Worm (Caenorhabditis elegans) whole organism, L2 larva: ENCODE measurements around the gene clec-258.

Experiments used
- Y55F3AM.14 ChIP-seq: fragments of 200-800 bp; sonication (Bioruptor generic); optimal IDR thresholded peaks from 2 replicates; lab custom pipeline; 2018; ENCODE audit warnings: mild to moderate bottlenecking, missing genetic modification characterization, missing compliant biosample characterization
- ZK546.5 ChIP-seq: sonication (generic microtip); optimal IDR thresholded peaks from 2 replicates; lab custom pipeline; 2017; ENCODE audit warnings: missing biosample characterization, missing genetic modification characterization
- alr-1 ChIP-seq: fragments of 150-350 bp; optimal IDR thresholded peaks from 2 replicates; lab custom pipeline; 2014; ENCODE audit warnings: missing biosample characterization, missing genetic modification characterization
- aly-2 ChIP-seq: fragments of 150-350 bp; optimal IDR thresholded peaks from 2 replicates; lab custom pipeline; 2014; ENCODE audit warnings: missing biosample characterization, missing genetic modification characterization
- blmp-1 ChIP-seq: sonication (generic microtip); optimal IDR thresholded peaks from 2 replicates; lab custom pipeline; 2017; ENCODE audit warnings: missing genetic modification characterization, mild to moderate bottlenecking, missing compliant biosample characterization, antibody characterized with exemption, moderate library complexity; ENCODE audit not compliant: insufficient read depth
- ceh-16 ChIP-seq: fragments of 150-350 bp; optimal IDR thresholded peaks from 2 replicates; lab custom pipeline; 2014; ENCODE audit warnings: missing biosample characterization, missing genetic modification characterization
- ceh-82 ChIP-seq: fragments of 150-350 bp; optimal IDR thresholded peaks from 2 replicates; lab custom pipeline; 2014; ENCODE audit warnings: missing biosample characterization, missing genetic modification characterization
- crh-2 ChIP-seq: sonication (generic microtip); optimal IDR thresholded peaks from 2 replicates; lab custom pipeline; 2017; ENCODE audit warnings: missing biosample characterization, missing genetic modification characterization
- dmd-4 ChIP-seq: sonication (generic microtip); optimal IDR thresholded peaks from 2 replicates; lab custom pipeline; 2017; ENCODE audit warnings: missing biosample characterization, missing genetic modification characterization
- egl-27 ChIP-seq: sonication (generic microtip); optimal IDR thresholded peaks from 3 replicates; lab custom pipeline; 2017; ENCODE audit warnings: missing biosample characterization, missing genetic modification reagents, missing genetic modification characterization
- elt-3 ChIP-seq: sonication (generic microtip); optimal IDR thresholded peaks from 2 replicates; lab custom pipeline; 2017; ENCODE audit warnings: missing biosample characterization, missing genetic modification characterization
- fos-1 ChIP-seq: fragments of 150-350 bp; optimal IDR thresholded peaks from 2 replicates; lab custom pipeline; 2014; ENCODE audit warnings: missing biosample characterization, missing genetic modification characterization
- lin-11 ChIP-seq: fragments of 150-350 bp; sonication (generic microtip); optimal IDR thresholded peaks from 2 replicates; lab custom pipeline; 2014; ENCODE audit warnings: missing biosample characterization, missing genetic modification characterization, inconsistent platforms, mixed read lengths
- lin-39 ChIP-seq: fragments of 150-350 bp; optimal IDR thresholded peaks from 2 replicates; lab custom pipeline; 2014; ENCODE audit warnings: missing biosample characterization, missing genetic modification reagents, missing genetic modification characterization
- lsy-2 ChIP-seq, 2 experiments: fragments of 150-350 bp in 1 of 2; sonication (generic microtip) in 1 of 2; optimal IDR thresholded peaks; 2 replicates each; lab custom pipeline; 2014 to 2017; ENCODE audit warnings: missing biosample characterization in 2 of 2, missing genetic modification characterization in 2 of 2
- mab-5 ChIP-seq: fragments of 150-350 bp; optimal IDR thresholded peaks from 2 replicates; lab custom pipeline; 2014; ENCODE audit warnings: missing biosample characterization, missing genetic modification characterization
- mbf-1 ChIP-seq: sonication (generic microtip); optimal IDR thresholded peaks from 2 replicates; lab custom pipeline; 2017; ENCODE audit warnings: missing biosample characterization, missing genetic modification characterization
- mdl-1 ChIP-seq, 2 experiments: fragments of 150-350 bp in 1 of 2; sonication (generic microtip) in 1 of 2; optimal IDR thresholded peaks; 2 replicates each; lab custom pipeline; 2017; ENCODE audit warnings: missing biosample characterization in 2 of 2, missing genetic modification characterization in 2 of 2
- nhr-11 ChIP-seq: fragments of 150-350 bp; optimal IDR thresholded peaks from 2 replicates; lab custom pipeline; 2014; ENCODE audit warnings: missing biosample characterization, missing genetic modification characterization
- nhr-12 ChIP-seq: fragments of 150-350 bp; optimal IDR thresholded peaks from 2 replicates; lab custom pipeline; 2014; ENCODE audit warnings: missing biosample characterization, missing genetic modification characterization
- nhr-129 ChIP-seq: fragments of 150-350 bp; optimal IDR thresholded peaks from 2 replicates; lab custom pipeline; 2014; ENCODE audit warnings: missing biosample characterization, missing genetic modification characterization
- nhr-23 ChIP-seq: fragments of 150-350 bp; optimal IDR thresholded peaks from 2 replicates; lab custom pipeline; 2014; ENCODE audit warnings: missing biosample characterization, missing genetic modification reagents, missing genetic modification characterization
- nhr-237 ChIP-seq: fragments of 150-350 bp; optimal IDR thresholded peaks from 2 replicates; lab custom pipeline; 2014; ENCODE audit warnings: missing biosample characterization, missing genetic modification characterization
- nhr-25 ChIP-seq: fragments of 150-350 bp; sonication (generic microtip); optimal IDR thresholded peaks from 3 replicates; lab custom pipeline; 2014; ENCODE audit warnings: missing biosample characterization, missing genetic modification characterization
- nhr-6 ChIP-seq: fragments of 150-350 bp; optimal IDR thresholded peaks from 2 replicates; lab custom pipeline; 2014; ENCODE audit warnings: missing biosample characterization, missing genetic modification characterization
- nhr-77 ChIP-seq: fragments of 150-350 bp; optimal IDR thresholded peaks from 2 replicates; lab custom pipeline; 2014; ENCODE audit warnings: missing biosample characterization, missing genetic modification characterization
- sem-4 ChIP-seq: fragments of 150-350 bp; optimal IDR thresholded peaks from 2 replicates; lab custom pipeline; 2014; ENCODE audit warnings: missing biosample characterization, missing genetic modification reagents, missing genetic modification characterization
- skn-1 ChIP-seq: sonication (generic microtip); optimal IDR thresholded peaks from 2 replicates; lab custom pipeline; 2017; ENCODE audit warnings: missing biosample characterization, missing genetic modification characterization
- sma-9 ChIP-seq, 2 experiments: fragments of 150-350 bp in 1 of 2; sonication (generic microtip) in 1 of 2; optimal IDR thresholded peaks; 2 replicates each; lab custom pipeline; 2014 to 2016; ENCODE audit warnings: missing genetic modification characterization in 2 of 2, mild to moderate bottlenecking in 1 of 2, missing biosample characterization in 1 of 2, missing compliant biosample characterization in 1 of 2, missing genetic modification reagents in 1 of 2, moderate library complexity in 1 of 2
- unc-39 ChIP-seq: fragments of 150-350 bp; optimal IDR thresholded peaks from 2 replicates; lab custom pipeline; 2014; ENCODE audit warnings: missing biosample characterization, missing genetic modification characterization
- zag-1 ChIP-seq: fragments of 150-350 bp; optimal IDR thresholded peaks from 2 replicates; lab custom pipeline; 2014; ENCODE audit warnings: missing biosample characterization, missing genetic modification characterization
- ztf-1 ChIP-seq: fragments of 200-800 bp; sonication (Bioruptor generic); conservative IDR thresholded peaks from 2 replicates; pipeline ENCODE4 v1.3.6; 2022; ENCODE audit warnings: missing genetic modification characterization, missing compliant biosample characterization
- ztf-11 ChIP-seq: sonication (generic microtip); optimal IDR thresholded peaks from 2 replicates; lab custom pipeline; 2017; ENCODE audit warnings: missing biosample characterization, missing genetic modification characterization

Gene clec-258

DNA sequence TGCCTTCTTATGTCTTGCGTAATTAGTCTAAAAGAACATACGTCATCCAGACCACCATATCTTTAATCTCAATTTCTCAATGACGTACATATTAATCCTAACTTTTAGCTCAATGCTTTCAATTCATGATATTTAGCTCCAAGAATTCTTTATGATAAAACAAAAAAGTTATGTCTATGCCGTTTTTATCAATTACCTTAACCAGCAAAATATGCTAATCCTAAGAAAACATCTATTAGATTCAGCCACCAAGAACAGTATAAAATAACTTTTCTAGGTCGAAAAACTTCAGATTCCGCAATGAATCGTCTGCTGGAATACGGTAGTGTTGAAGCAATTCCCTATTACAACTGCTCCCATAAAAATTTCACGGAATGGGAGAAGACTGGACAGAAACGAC, 4.4 kb upstream of the clec-258 start, which contains the start of gene srt-45:
Gene srt-45, plus strand, starts transcription at position 301 of the 400 bp plus-strand sequence.
- TF ChIP-seq skn-1 (tag; lab: Kevin White, UChicago): no peak
- TF ChIP-seq unc-39 (tag; lab: Kevin White, UChicago): no peak
- TF ChIP-seq ztf-11 (tag; lab: Kevin White, UChicago): no peak
- no peak for TF ChIP-seq blmp-1 (tag; lab: Kevin White, UChicago)
- no peak for TF ChIP-seq nhr-129 (tag; lab: Kevin White, UChicago)
- no peak for TF ChIP-seq crh-2 (tag; lab: Kevin White, UChicago)
- TF ChIP-seq zag-1 (tag; lab: Kevin White, UChicago): no peak
- no peak for TF ChIP-seq fos-1 (tag; lab: Kevin White, UChicago)
- TF ChIP-seq Y55F3AM.14 (GFP tag; lab: Kevin White, UChicago): no peak
- no peak for TF ChIP-seq nhr-25 (tag; lab: Kevin White, UChicago)

- TF ChIP-seq lin-11 (tag; lab: Kevin White, UChicago): no peak
- no peak for TF ChIP-seq mbf-1 (tag; lab: Kevin White, UChicago)
- TF ChIP-seq nhr-11: no peak
- TF ChIP-seq fos-1 (tag; lab: Kevin White, UChicago): no peak
- TF ChIP-seq lsy-2 (tag; optimal IDR thresholded peaks at IDR 0.05; lab: Kevin White, UChicago): no peak
- TF ChIP-seq unc-39 (tag; lab: Kevin White, UChicago): no peak
- TF ChIP-seq dmd-4 (tag; lab: Kevin White, UChicago): no peak
- no peak for TF ChIP-seq nhr-12 (tag; lab: Kevin White, UChicago)
- no peak for TF ChIP-seq lin-39 (tag; lab: Kevin White, UChicago)
- no peak for TF ChIP-seq ztf-11 (tag; lab: Kevin White, UChicago)
- no peak for TF ChIP-seq nhr-237 (tag; lab: Kevin White, UChicago)
- TF ChIP-seq aly-2: no peak
- TF ChIP-seq elt-3 (tag; lab: Kevin White, UChicago): no peak
- no peak for TF ChIP-seq mdl-1 (tag; optimal IDR thresholded peaks at IDR 0.05; lab: Kevin White, UChicago)
- no peak for TF ChIP-seq ceh-16 (tag; lab: Kevin White, UChicago)
- no peak for TF ChIP-seq nhr-77 (tag; lab: Kevin White, UChicago)
These were observed 2.0 kb downstream of the clec-258 start for ce11 chrV:19790248-19790647.

- TF ChIP-seq egl-27 (tag; lab: Kevin White, UChicago) (no peak), unc-39 (tag; lab: Kevin White, UChicago) (no peak), lin-11 (tag; lab: Kevin White, UChicago) (no peak), alr-1 (no peak), nhr-23 (tag; lab: Kevin White, UChicago) (no peak), mdl-1 (tag; optimal IDR thresholded peaks at IDR 0.05; lab: Kevin White, UChicago) (no peak), sem-4 (tag; lab: Kevin White, UChicago) (no peak), sma-9 (GFP tag; optimal IDR thresholded peaks at IDR 0.05; lab: Kevin White, UChicago) (no peak), sma-9 (tag; optimal IDR thresholded peaks at IDR 0.05; lab: Kevin White, UChicago) (no peak), zag-1 (tag; lab: Kevin White, UChicago) (no peak)
These were observed 6.7 kb downstream of the clec-258 start, which contains the start of gene M162.7 for ce11 chrV:19794931-19795330. TSS of gene M162.7 (minus strand) at chrV:19795031.

DNA sequence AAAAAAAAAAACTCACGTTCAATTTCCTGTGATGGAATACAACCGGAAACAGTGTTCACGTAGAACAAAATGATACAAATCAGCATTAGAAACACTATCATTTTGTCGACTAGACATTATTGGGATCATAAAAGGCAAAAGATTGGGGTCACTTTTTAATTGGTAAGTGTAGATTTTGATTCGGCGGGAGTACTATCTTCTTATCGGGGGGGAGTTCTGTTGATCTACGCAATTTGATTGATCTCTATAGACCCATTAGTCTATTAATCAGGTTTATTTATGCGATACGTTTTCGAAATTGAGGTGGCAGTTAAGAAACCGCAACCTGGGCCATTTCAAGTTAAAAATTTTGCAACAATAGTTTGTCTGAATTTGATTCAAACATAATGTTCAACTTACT, 12.8 kb downstream of the clec-258 start, which contains the start of gene Y116F11B.2:
Gene Y116F11B.2, minus strand, starts transcription at position 101 of the 400 bp plus-strand sequence.
- TF ChIP-seq mab-5 (tag; lab: Kevin White, UChicago) (no peak), fos-1 (tag; lab: Kevin White, UChicago) (no peak), mbf-1 (tag; lab: Kevin White, UChicago) (no peak), nhr-23 (tag; lab: Kevin White, UChicago) (no peak), ztf-1 (GFP tag; lab: Robert Waterston, UW) (no peak), nhr-6 (tag; lab: Kevin White, UChicago) (no peak), nhr-237 (tag; lab: Kevin White, UChicago) (no peak), alr-1 (no peak), mdl-1 (tag; optimal IDR thresholded peaks at IDR 0.05; lab: Kevin White, UChicago) (no peak), ceh-16 (tag; lab: Kevin White, UChicago) (no peak), nhr-129 (tag; lab: Kevin White, UChicago) (no peak), ceh-82 (tag; lab: Kevin White, UChicago) (no peak), nhr-12 (tag; lab: Kevin White, UChicago) (no peak), ZK546.5 (tag; lab: Kevin White, UChicago) (no peak)
